Fruit fly (Drosophila melanogaster): ENCODE measurements around the gene CG13931.
A peak's percentile ranks its signal among the peaks of the same experiment; 100 is the strongest.

DNA sequence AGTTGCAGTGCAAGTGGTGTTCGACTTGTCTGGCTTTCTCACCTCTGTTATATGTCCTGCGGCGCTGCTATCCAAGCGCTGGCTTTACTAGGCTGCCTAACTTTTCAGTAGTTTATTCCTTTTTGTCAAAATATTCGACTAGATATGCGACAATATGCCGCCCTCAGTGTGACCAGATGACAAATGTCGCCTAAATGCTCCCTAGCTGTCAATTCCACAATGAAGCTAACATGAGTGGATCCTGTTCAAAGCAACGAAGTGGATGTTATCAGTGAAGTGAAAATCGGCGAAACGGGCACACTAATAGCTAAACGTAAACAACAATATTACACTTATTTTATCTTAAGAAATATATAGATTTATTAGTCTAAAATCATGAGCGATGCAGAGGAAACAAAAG lies 37.3 kb downstream of the CG13931 start, which contains the start of the genes Srrm234 and CG7974:
- TF ChIP-seq tj (GFP tag; optimal IDR thresholded peaks at IDR 0.05) (no peak), pad (GFP tag; optimal IDR thresholded peaks at IDR 0.05) (no peak), Hr96 (GFP tag; optimal IDR thresholded peaks at IDR 0.05) (no peak), CG1620 (GFP tag; optimal IDR thresholded peaks at IDR 0.05) (no peak), kay (GFP tag; ENCODE audit: borderline replicate concordance) (no peak), toe (GFP tag; optimal IDR thresholded peaks at IDR 0.05) (no peak), CG11617 (GFP tag; optimal IDR thresholded peaks at IDR 0.05) (no peak), bab1 (GFP tag; optimal IDR thresholded peaks at IDR 0.05) (peak; percentile 45), Clk (GFP tag; optimal IDR thresholded peaks at IDR 0.05) (no peak), CG12768 (GFP tag; optimal IDR thresholded peaks at IDR 0.05) (no peak), Crg-1 (GFP tag; optimal IDR thresholded peaks at IDR 0.05) (no peak)

Measured in whole organism, adult.